Worm (Caenorhabditis elegans): ENCODE data around the gene F35D11.1.

F35D11.1 gene

DNA sequence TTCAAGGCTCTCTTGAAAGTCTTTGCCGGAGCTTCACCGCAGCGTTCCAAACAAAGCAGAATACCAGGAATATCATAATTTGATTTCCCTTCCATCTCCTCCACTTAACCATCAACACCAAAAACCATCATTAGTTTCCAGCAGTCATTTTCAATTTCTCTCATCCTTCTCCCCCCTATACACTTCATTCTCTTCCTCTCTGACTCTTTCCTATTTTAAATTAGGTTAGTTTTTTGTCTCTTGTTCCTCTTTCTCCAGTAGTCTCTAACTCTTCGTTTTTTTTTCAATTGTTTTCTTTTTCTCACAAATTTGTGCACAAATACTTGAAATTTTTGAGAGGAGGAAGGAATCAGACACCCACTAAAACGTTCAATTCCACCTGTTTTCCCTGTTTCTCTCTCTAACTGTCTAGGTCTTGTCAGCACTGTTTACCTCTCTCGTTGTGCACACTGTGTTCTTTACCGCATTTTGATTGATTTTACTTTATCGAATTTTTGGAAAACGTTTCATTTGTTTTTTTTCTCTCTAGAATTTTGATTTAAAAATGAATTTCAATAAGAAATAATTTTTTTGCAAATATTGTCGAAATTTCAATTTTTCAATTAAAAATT lies 19.9 kb upstream of the F35D11.1 start:
- no peak for TF ChIP-seq Y56A3A.18 (GFP tag; IDR thresholded peaks at IDR 0.05)
- peak; percentile 50 for TF ChIP-seq nhr-80 (tag; optimal IDR thresholded peaks at IDR 0.05)
- peak; percentile 31 for TF ChIP-seq ceh-27 (GFP tag; optimal IDR thresholded peaks at IDR 0.05)

DNA sequence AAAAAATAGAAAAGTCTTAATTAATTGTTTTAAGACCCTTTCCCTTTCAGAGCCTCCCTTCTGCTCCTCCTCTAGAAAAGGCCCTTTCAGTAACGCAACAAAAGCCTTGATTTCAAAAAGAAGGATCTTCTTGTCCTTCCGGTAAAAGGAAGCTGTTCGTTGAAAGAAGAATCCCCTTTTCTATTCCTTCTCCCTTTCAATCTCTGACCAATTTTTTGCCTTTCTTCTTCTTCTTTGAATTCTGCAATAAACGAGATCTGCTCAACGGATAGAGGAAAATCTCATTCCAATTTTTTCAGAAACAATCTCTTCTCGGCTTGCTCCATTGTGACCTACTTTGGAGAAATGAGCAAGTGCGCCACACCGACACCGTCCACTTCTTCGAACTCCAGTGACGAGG lies 18.6 kb upstream of the F35D11.1 start, which contains the start of gene F35D11.3:
Gene F35D11.3, plus strand, starts transcription at position 300 of the 400 bp plus-strand sequence.
- no peak for TF ChIP-seq lir-1 (GFP tag; conservative IDR thresholded peaks at IDR 0.05)
- no peak for TF ChIP-seq dpl-1 (GFP tag; optimal IDR thresholded peaks at IDR 0.05)
- TF ChIP-seq hlh-26 (GFP tag; conservative IDR thresholded peaks at IDR 0.05) = no peak
- TF ChIP-seq zfh-2 (GFP tag; conservative IDR thresholded peaks at IDR 0.05) = no peak
- no peak for TF ChIP-seq rec-8 (tag; optimal IDR thresholded peaks at IDR 0.05)
- TF ChIP-seq mcd-1 (GFP tag; IDR thresholded peaks at IDR 0.05) = no peak
- no peak for TF ChIP-seq F55B11.4 (tag; optimal IDR thresholded peaks at IDR 0.05; ENCODE audit: borderline replicate concordance, insufficient read depth)
- TF ChIP-seq hsf-1 (GFP tag; IDR thresholded peaks at IDR 0.05) = no peak
- TF ChIP-seq F10E7.11 (tag; optimal IDR thresholded peaks at IDR 0.05) = no peak
- TF ChIP-seq lin-35 (GFP tag; optimal IDR thresholded peaks at IDR 0.05) = no peak
- TF ChIP-seq B0261.1 (tag; optimal IDR thresholded peaks at IDR 0.05) = no peak
- TF ChIP-seq K11D2.4 (GFP tag; IDR thresholded peaks at IDR 0.05) = no peak
- TF ChIP-seq ama-1 (optimal IDR thresholded peaks at IDR 0.05) = no peak
- no peak for TF ChIP-seq ama-1 (GFP tag; optimal IDR thresholded peaks at IDR 0.05)
- TF ChIP-seq madf-10 (tag; optimal IDR thresholded peaks at IDR 0.05) = no peak
- TF ChIP-seq xnd-1 (tag; optimal IDR thresholded peaks at IDR 0.05) = no peak
- no peak for TF ChIP-seq snpc-1.1 (tag; optimal IDR thresholded peaks at IDR 0.05; ENCODE audit: insufficient read depth)
- TF ChIP-seq lsl-1 (GFP tag; optimal IDR thresholded peaks at IDR 0.05) = no peak
- no peak for TF ChIP-seq C06A6.2 (GFP tag; conservative IDR thresholded peaks at IDR 0.05)
- TF ChIP-seq ztf-28 (GFP tag; IDR thresholded peaks at IDR 0.05) = no peak
- TF ChIP-seq F23B12.7 (tag; optimal IDR thresholded peaks at IDR 0.05; ENCODE audit: insufficient read depth) = no peak

DNA sequence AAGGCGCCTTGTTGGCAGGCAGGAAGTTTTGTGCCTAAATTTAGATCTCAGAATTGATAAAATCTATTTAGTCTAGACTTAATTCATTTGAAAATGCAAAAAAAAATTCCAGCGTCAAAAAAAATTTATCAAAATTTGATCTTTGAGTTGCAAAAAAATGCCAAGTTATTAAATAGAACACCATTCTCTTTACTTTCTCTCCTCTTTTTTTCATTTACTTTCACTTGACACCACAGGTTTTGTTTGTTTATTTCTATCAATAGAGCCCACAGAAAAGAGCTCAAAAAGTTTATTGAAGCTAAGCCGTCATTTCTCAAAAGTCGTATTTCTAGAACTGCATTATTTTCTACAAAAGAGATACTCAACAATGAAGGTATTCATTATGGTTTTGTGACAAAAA lies 14.0 kb upstream of the F35D11.1 start, which contains the start of gene pqn-35:
Gene pqn-35, plus strand, starts transcription at position 301 of the 400 bp plus-strand sequence.
- TF ChIP-seq ztf-18 (tag; optimal IDR thresholded peaks at IDR 0.05) (no peak), snpc-1.1 (tag; optimal IDR thresholded peaks at IDR 0.05; ENCODE audit: insufficient read depth) (no peak), Y95B8A.8 (GFP tag; IDR thresholded peaks at IDR 0.05) (no peak), K12H6.12 (tag; optimal IDR thresholded peaks at IDR 0.05) (no peak), sea-2 (GFP tag; IDR thresholded peaks at IDR 0.05) (no peak), madf-10 (tag; optimal IDR thresholded peaks at IDR 0.05) (no peak)

ce11 chrII:4616443-4616842 lies 10.3 kb upstream of the F35D11.1 start, which contains the start of gene clec-136:
Gene clec-136 (minus strand): TSS chrII:4616543.
- no peak for TF ChIP-seq zim-3 (tag; optimal IDR thresholded peaks at IDR 0.05)
- no peak for TF ChIP-seq him-1 (tag; optimal IDR thresholded peaks at IDR 0.05)
- no peak for TF ChIP-seq mcd-1 (GFP tag; IDR thresholded peaks at IDR 0.05)
- no peak for TF ChIP-seq ceh-58 (GFP tag; IDR thresholded peaks at IDR 0.05)
- TF ChIP-seq hmg-20 (GFP tag; IDR thresholded peaks at IDR 0.05) = no peak
- no peak for TF ChIP-seq hmg-1.2 (GFP tag; IDR thresholded peaks at IDR 0.05)
- no peak for TF ChIP-seq F57C9.4 (tag; optimal IDR thresholded peaks at IDR 0.05)
- TF ChIP-seq T26A5.8 (tag; optimal IDR thresholded peaks at IDR 0.05) = no peak
- TF ChIP-seq aptf-3 (GFP tag; IDR thresholded peaks at IDR 0.05) = no peak
- TF ChIP-seq fkh-3 (tag; optimal IDR thresholded peaks at IDR 0.05) = no peak
- TF ChIP-seq hrde-1 (tag; optimal IDR thresholded peaks at IDR 0.05; ENCODE audit: borderline replicate concordance) = no peak
- TF ChIP-seq aptf-2 (GFP tag; conservative IDR thresholded peaks at IDR 0.05) = no peak
- no peak for TF ChIP-seq chd-7 (tag; optimal IDR thresholded peaks at IDR 0.05)
- no peak for TF ChIP-seq ZK185.1 (tag; optimal IDR thresholded peaks at IDR 0.05; ENCODE audit: poor library complexity, severe bottlenecking)
- no peak for TF ChIP-seq akir-1 (GFP tag; optimal IDR thresholded peaks at IDR 0.05)
- no peak for TF ChIP-seq Y56A3A.18 (GFP tag; IDR thresholded peaks at IDR 0.05)
- no peak for TF ChIP-seq let-607 (tag; optimal IDR thresholded peaks at IDR 0.05)
- no peak for TF ChIP-seq ets-4 (GFP tag; optimal IDR thresholded peaks at IDR 0.05)

All from whole organism, young adult.